Worm (Caenorhabditis elegans) whole organism, L4/young adult: ENCODE measurements around the gene C31B8.12.

Experiments used
- dao-5 ChIP-seq: sonication (generic microtip); optimal IDR thresholded peaks from 2 replicates; lab custom pipeline; 2016; ENCODE audit warnings: missing genotype, missing genetic modification characterization, moderate library complexity, missing compliant biosample characterization
- him-1 ChIP-seq: sonication (generic microtip); optimal IDR thresholded peaks from 2 replicates; lab custom pipeline; 2016; ENCODE audit warnings: missing genotype, missing genetic modification reagents, missing genetic modification characterization, missing compliant biosample characterization

ce11 chrV:2945602-2946001, 18.1 kb upstream of the C31B8.12 start, which contains the start of gene srh-87:
- TF ChIP-seq dao-5 (tag; lab: Kevin White, UChicago) (no peak), him-1 (tag; lab: Kevin White, UChicago) (no peak)
